ENCODE assay signal across 4 worm cellular contexts in the genomic region with DNA sequence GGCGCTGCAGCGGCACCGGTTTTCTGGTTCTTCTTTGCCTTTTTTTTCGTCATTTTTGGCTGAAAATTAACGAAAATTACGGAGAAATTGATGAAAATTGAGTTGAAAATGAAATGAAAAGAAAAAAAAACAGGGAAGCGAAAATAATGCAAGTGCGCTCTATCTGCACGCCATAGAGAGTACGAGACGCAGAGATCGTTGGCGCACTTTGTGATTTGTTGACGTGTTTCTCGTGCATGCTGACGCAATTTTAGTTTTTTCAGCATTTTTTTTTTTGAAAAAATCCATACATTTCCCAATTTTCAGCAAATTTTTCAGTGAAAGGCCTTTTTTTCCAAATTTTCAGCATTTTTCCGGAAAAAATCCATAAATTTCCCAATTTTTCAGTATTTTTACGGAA.
TF ChIP-seq lines count a peak whose summit lies in the region.

A gene (minus strand): TSS at position 66 of the 400 bp plus-strand sequence.

TF ChIP-seq in whole organism, L2 larva, 48 proteins besides CTCF, POLR2A, EP300 and RAD21 (continues in another document):
- TF ChIP-seq lin-11 (tag; optimal IDR thresholded peaks at IDR 0.05; lab: Kevin White, UChicago) (peak; percentile 85), F13H6.1 (tag; optimal IDR thresholded peaks at IDR 0.05; lab: Kevin White, UChicago) (peak; percentile 96), unc-62 (GFP tag; optimal IDR thresholded peaks at IDR 0.05; lab: Kevin White, UChicago) (peak; percentile 71), aly-2 (tag; optimal IDR thresholded peaks at IDR 0.05; lab: Kevin White, UChicago) (peak; percentile 29), lin-13 (GFP tag; optimal IDR thresholded peaks at IDR 0.05; lab: Kevin White, UChicago) (peak; percentile 97), fos-1 (tag; optimal IDR thresholded peaks at IDR 0.05; lab: Kevin White, UChicago) (peak; percentile 91), unc-39 (tag; optimal IDR thresholded peaks at IDR 0.05; lab: Kevin White, UChicago) (no peak), ZK546.5 (tag; optimal IDR thresholded peaks at IDR 0.05; lab: Kevin White, UChicago) (peak; percentile 70), nhr-237 (tag; optimal IDR thresholded peaks at IDR 0.05; lab: Kevin White, UChicago) (peak; percentile 85), nhr-11 (tag; optimal IDR thresholded peaks at IDR 0.05; lab: Kevin White, UChicago) (no peak), sma-9 (GFP tag; optimal IDR thresholded peaks at IDR 0.05; lab: Kevin White, UChicago) (peak; percentile 97), sma-9 (tag; optimal IDR thresholded peaks at IDR 0.05; lab: Kevin White, UChicago) (no peak), nhr-129 (tag; optimal IDR thresholded peaks at IDR 0.05; lab: Kevin White, UChicago) (peak; percentile 95), ztf-1 (GFP tag; conservative IDR thresholded peaks at IDR 0.05; lab: Robert Waterston, UW) (no peak), nhr-77 (tag; optimal IDR thresholded peaks at IDR 0.05; lab: Kevin White, UChicago) (peak; percentile 91), gmeb-1 (tag; optimal IDR thresholded peaks at IDR 0.05; lab: Kevin White, UChicago) (peak; percentile 94), sma-3 (GFP tag; optimal IDR thresholded peaks at IDR 0.05; lab: Kevin White, UChicago) (peak; percentile 97), nhr-21 (tag; optimal IDR thresholded peaks at IDR 0.05; lab: Kevin White, UChicago) (peak; percentile 97), mbf-1 (tag; optimal IDR thresholded peaks at IDR 0.05; lab: Kevin White, UChicago) (no peak), nhr-6 (tag; optimal IDR thresholded peaks at IDR 0.05; lab: Kevin White, UChicago) (peak; percentile 96), ztf-4 (tag; optimal IDR thresholded peaks at IDR 0.05; lab: Kevin White, UChicago) (peak; percentile 94), ztf-11 (tag; optimal IDR thresholded peaks at IDR 0.05; lab: Kevin White, UChicago) (peak; percentile 2)

TF ChIP-seq in whole organism, L4 larva, 104 proteins besides CTCF, POLR2A, EP300 and RAD21 (continues in another document):
- peak; percentile 77 for TF ChIP-seq nhr-28 (tag; optimal IDR thresholded peaks at IDR 0.05; lab: Kevin White, UChicago)
- TF ChIP-seq F26F4.8 (GFP tag; conservative IDR thresholded peaks at IDR 0.05; lab: Robert Waterston, UW), result no peak
- TF ChIP-seq mxl-3 (GFP tag; optimal IDR thresholded peaks at IDR 0.05; lab: Kevin White, UChicago), result peak; percentile 39
- TF ChIP-seq ama-1 (optimal IDR thresholded peaks at IDR 0.05; lab: Kevin White, UChicago), result peak; percentile 41
- peak; percentile 56 for TF ChIP-seq zag-1 (tag; optimal IDR thresholded peaks at IDR 0.05; lab: Kevin White, UChicago)
- no peak for TF ChIP-seq daf-12 (tag; optimal IDR thresholded peaks at IDR 0.05; lab: Kevin White, UChicago)
- no peak for TF ChIP-seq gei-8 (GFP tag; optimal IDR thresholded peaks at IDR 0.05; lab: Kevin White, UChicago)
- no peak for TF ChIP-seq nhr-111 (GFP tag; optimal IDR thresholded peaks at IDR 0.05; lab: Kevin White, UChicago)
- no peak for TF ChIP-seq nhr-76 (tag; optimal IDR thresholded peaks at IDR 0.05; lab: Kevin White, UChicago)
- no peak for TF ChIP-seq fos-1 (tag; optimal IDR thresholded peaks at IDR 0.05; lab: Kevin White, UChicago)
- peak; percentile 90 for TF ChIP-seq nhr-48 (tag; optimal IDR thresholded peaks at IDR 0.05; lab: Kevin White, UChicago)
- TF ChIP-seq ceh-44 (GFP tag; IDR thresholded peaks at IDR 0.05; lab: Robert Waterston, UW), result no peak
- peak; percentile 66 to 82 for TF ChIP-seq hif-1 (tag; optimal IDR thresholded peaks at IDR 0.05; lab: Kevin White, UChicago)
- no peak for TF ChIP-seq unc-39 (tag; optimal IDR thresholded peaks at IDR 0.05; lab: Kevin White, UChicago)
- TF ChIP-seq nhr-237 (tag; optimal IDR thresholded peaks at IDR 0.05; lab: Kevin White, UChicago), result no peak
- peak; percentile 95 for TF ChIP-seq fkh-10 (GFP tag; optimal IDR thresholded peaks at IDR 0.05; lab: Kevin White, UChicago)
- TF ChIP-seq ztf-7 (tag; optimal IDR thresholded peaks at IDR 0.05; lab: Kevin White, UChicago), result peak; percentile 74
- TF ChIP-seq sdz-12 (GFP tag; optimal IDR thresholded peaks at IDR 0.05; lab: Kevin White, UChicago), result no peak
- TF ChIP-seq lir-3 (tag; optimal IDR thresholded peaks at IDR 0.05; lab: Kevin White, UChicago), result peak; percentile 56
- peak; percentile 66 for TF ChIP-seq Y5F2A.4 (GFP tag; optimal IDR thresholded peaks at IDR 0.05; lab: Kevin White, UChicago)
- peak; percentile 42; the same call in 1 of the 2 replicates for TF ChIP-seq lim-7 (GFP tag; IDR thresholded peaks at IDR 0.05; lab: Robert Waterston, UW)
- TF ChIP-seq D1046.2 (GFP tag; IDR thresholded peaks at IDR 0.05; lab: Robert Waterston, UW), result no peak
- peak in 1 of 2 experiments; percentile 1 for TF ChIP-seq mdl-1 (tag; optimal IDR thresholded peaks at IDR 0.05; lab: Kevin White, UChicago)

TF ChIP-seq in whole organism, late embryonic, 69 proteins besides CTCF, POLR2A, EP300 and RAD21 (continues in another document):
- TF ChIP-seq K09A11.1 (tag; optimal IDR thresholded peaks at IDR 0.05; lab: Kevin White, UChicago; ENCODE audit: insufficient read depth) (peak; percentile 30), ceh-30 (tag; optimal IDR thresholded peaks at IDR 0.05; lab: Kevin White, UChicago) (peak; percentile 36), ceh-24 (tag; optimal IDR thresholded peaks at IDR 0.05; lab: Kevin White, UChicago) (no peak), ttx-3 (tag; optimal IDR thresholded peaks at IDR 0.05; lab: Kevin White, UChicago) (peak; percentile 22), ceh-19 (GFP tag; optimal IDR thresholded peaks at IDR 0.05; lab: Kevin White, UChicago) (no peak), pat-9 (tag; optimal IDR thresholded peaks at IDR 0.05; lab: Kevin White, UChicago) (no peak), ceh-9 (tag; optimal IDR thresholded peaks at IDR 0.05; lab: Kevin White, UChicago) (no peak), elt-2 (tag; optimal IDR thresholded peaks at IDR 0.05; lab: Kevin White, UChicago) (peak; percentile 64), sox-2 (GFP tag; IDR thresholded peaks at IDR 0.05; lab: Robert Waterston, UW) (0 out of 2 replicates have a peak, but pooled peaks have one; percentile 21), lin-11 (tag; optimal IDR thresholded peaks at IDR 0.05; lab: Kevin White, UChicago) (peak; percentile 13), F13H6.1 (tag; optimal IDR thresholded peaks at IDR 0.05; lab: Kevin White, UChicago) (peak; percentile 12), rnt-1 (tag; optimal IDR thresholded peaks at IDR 0.05; lab: Kevin White, UChicago) (peak; percentile 72), eyg-1 (tag; optimal IDR thresholded peaks at IDR 0.05; lab: Kevin White, UChicago) (no peak), ztf-16 (tag; optimal IDR thresholded peaks at IDR 0.05; lab: Kevin White, UChicago) (peak; percentile 34), ceh-34 (tag; optimal IDR thresholded peaks at IDR 0.05; lab: Kevin White, UChicago) (peak; percentile 73), pqm-1 (tag; optimal IDR thresholded peaks at IDR 0.05; lab: Kevin White, UChicago) (no peak), ceh-31 (tag; optimal IDR thresholded peaks at IDR 0.05; lab: Kevin White, UChicago) (peak; percentile 56), ceh-18 (tag; optimal IDR thresholded peaks at IDR 0.05; lab: Kevin White, UChicago) (peak; percentile 85), unc-42 (tag; optimal IDR thresholded peaks at IDR 0.05; lab: Kevin White, UChicago) (peak; percentile 70), zip-5 (tag; optimal IDR thresholded peaks at IDR 0.05; lab: Kevin White, UChicago) (no peak), ceh-2 (tag; optimal IDR thresholded peaks at IDR 0.05; lab: Kevin White, UChicago) (peak; percentile 15), mec-3 (tag; optimal IDR thresholded peaks at IDR 0.05; lab: Kevin White, UChicago; ENCODE audit: borderline replicate concordance) (no peak), unc-86 (tag; optimal IDR thresholded peaks at IDR 0.05; lab: Kevin White, UChicago) (peak; percentile 71), ceh-14 (tag; optimal IDR thresholded peaks at IDR 0.05; lab: Kevin White, UChicago) (peak; percentile 31)

TF ChIP-seq in whole organism, mixed stage, embryonic, 35 proteins besides CTCF, POLR2A, EP300 and RAD21 (continues in another document):
- TF ChIP-seq nhr-28 (tag; optimal IDR thresholded peaks at IDR 0.05; lab: Kevin White, UChicago), result peak; percentile 22
- TF ChIP-seq unc-62 (GFP tag; optimal IDR thresholded peaks at IDR 0.05; lab: Kevin White, UChicago), result peak; percentile 59
- TF ChIP-seq ces-1 (GFP tag; optimal IDR thresholded peaks at IDR 0.05; lab: Kevin White, UChicago), result peak; percentile 81
- TF ChIP-seq elt-3 (tag; optimal IDR thresholded peaks at IDR 0.05; lab: Kevin White, UChicago), result peak; percentile 53
- peak; percentile 38 for TF ChIP-seq drap-1 (GFP tag; optimal IDR thresholded peaks at IDR 0.05; lab: Kevin White, UChicago)
- TF ChIP-seq mep-1 (tag; optimal IDR thresholded peaks at IDR 0.05; lab: Kevin White, UChicago), result peak; percentile 95
- peak; percentile 2 for TF ChIP-seq bed-3 (GFP tag; optimal IDR thresholded peaks at IDR 0.05; lab: Kevin White, UChicago)
- TF ChIP-seq nhr-237 (tag; optimal IDR thresholded peaks at IDR 0.05; lab: Kevin White, UChicago), result peak; percentile 95
- no peak for TF ChIP-seq lin-32 (GFP tag; optimal IDR thresholded peaks at IDR 0.05; lab: Kevin White, UChicago)
- peak; percentile 63 for TF ChIP-seq hlh-1 (tag; optimal IDR thresholded peaks at IDR 0.05; lab: Kevin White, UChicago)
- TF ChIP-seq unc-120 (tag; optimal IDR thresholded peaks at IDR 0.05; lab: Kevin White, UChicago; ENCODE audit: poor library complexity, severe bottlenecking), result peak; percentile 16
- peak; percentile 85 for TF ChIP-seq sptf-1 (tag; optimal IDR thresholded peaks at IDR 0.05; lab: Kevin White, UChicago)
- peak; percentile 21 for TF ChIP-seq cnd-1 (tag; optimal IDR thresholded peaks at IDR 0.05; lab: Kevin White, UChicago)
- TF ChIP-seq mab-5 (tag; optimal IDR thresholded peaks at IDR 0.05; lab: Kevin White, UChicago), result peak; percentile 30
- peak; percentile 62 for TF ChIP-seq M03D4.4 (tag; optimal IDR thresholded peaks at IDR 0.05; lab: Kevin White, UChicago)
- TF ChIP-seq flh-1 (GFP tag; optimal IDR thresholded peaks at IDR 0.05; lab: Kevin White, UChicago), result no peak
- TF ChIP-seq ztf-11 (tag; optimal IDR thresholded peaks at IDR 0.05; lab: Kevin White, UChicago), result peak; percentile 26
- TF ChIP-seq mls-2 (tag; optimal IDR thresholded peaks at IDR 0.05; lab: Kevin White, UChicago), result no peak
- peak; percentile 96 for TF ChIP-seq pha-4 (tag; optimal IDR thresholded peaks at IDR 0.05; lab: Kevin White, UChicago)
- no peak for TF ChIP-seq blmp-1 (tag; optimal IDR thresholded peaks at IDR 0.05; lab: Kevin White, UChicago)
- no peak for TF ChIP-seq nhr-12 (tag; optimal IDR thresholded peaks at IDR 0.05; lab: Kevin White, UChicago)
- no peak for TF ChIP-seq ham-2 (GFP tag; optimal IDR thresholded peaks at IDR 0.05; lab: Kevin White, UChicago)
- TF ChIP-seq unc-39 (tag; optimal IDR thresholded peaks at IDR 0.05; lab: Kevin White, UChicago), result no peak
- no peak for TF ChIP-seq nhr-76 (tag; optimal IDR thresholded peaks at IDR 0.05; lab: Kevin White, UChicago)
- TF ChIP-seq zip-8 (tag; optimal IDR thresholded peaks at IDR 0.05; lab: Kevin White, UChicago), result no peak
- TF ChIP-seq lsy-2 (tag; optimal IDR thresholded peaks at IDR 0.05; lab: Kevin White, UChicago), result peak; percentile 87
- TF ChIP-seq lin-13 (tag; optimal IDR thresholded peaks at IDR 0.05; lab: Kevin White, UChicago), result peak; percentile 96
- TF ChIP-seq ceh-39 (tag; optimal IDR thresholded peaks at IDR 0.05; lab: Kevin White, UChicago), result peak; percentile 74
